Fruit fly (Drosophila melanogaster) Kc167 (cell line): ENCODE data around the gene mRpL30.

Experiments
- Myc ChIP-seq: fragments of >200 bp; optimal IDR thresholded peaks from 2 replicates; lab custom pipeline; 2017; ENCODE audit warnings: missing external identifiers
- insv ChIP-seq: fragments of >200 bp; optimal IDR thresholded peaks from 3 replicates; lab custom pipeline; 2018; ENCODE audit warnings: missing external identifiers
- psq ChIP-seq: fragments of >200 bp; optimal IDR thresholded peaks from 2 replicates; lab custom pipeline; 2017; ENCODE audit warnings: missing external identifiers

DNA sequence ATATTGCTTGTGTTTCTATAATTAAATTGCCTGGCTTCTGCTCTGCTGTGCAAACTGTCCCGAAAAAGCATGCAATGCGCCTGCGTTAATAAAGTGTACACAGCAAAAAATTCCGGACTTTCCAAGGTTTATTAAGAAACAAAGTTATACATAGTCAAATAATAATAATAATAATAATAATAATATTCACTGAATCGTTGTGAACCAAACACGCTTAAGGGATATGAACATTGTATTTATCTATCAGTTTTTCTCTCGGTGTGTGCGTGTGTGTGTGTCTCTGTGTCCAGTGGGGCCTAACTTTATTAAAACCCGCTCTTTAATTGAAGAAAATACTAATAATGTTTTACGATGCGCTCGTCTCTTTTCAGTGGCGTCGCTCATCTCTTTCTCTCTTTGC is 43.6 kb downstream of the mRpL30 start:
- no peak for TF ChIP-seq Myc (lab: Kevin White, UChicago)
- TF ChIP-seq psq = no peak
- TF ChIP-seq insv (lab: Kevin White, UChicago) = no peak
